Worm (Caenorhabditis elegans): Measurements from ENCODE around the gene srbc-26.

- TF ChIP-seq ceh-22 (tag; optimal IDR thresholded peaks at IDR 0.05) (no peak), ceh-30 (tag; optimal IDR thresholded peaks at IDR 0.05) (no peak), ama-1 (optimal IDR thresholded peaks at IDR 0.05) (no peak), unc-55 (GFP tag; optimal IDR thresholded peaks at IDR 0.05) (no peak), hlh-30 (tag; optimal IDR thresholded peaks at IDR 0.05; ENCODE audit: insufficient read depth) (no peak), fkh-10 (GFP tag; optimal IDR thresholded peaks at IDR 0.05) (no peak), npax-4 (tag; optimal IDR thresholded peaks at IDR 0.05) (no peak), nfya-1 (tag; optimal IDR thresholded peaks at IDR 0.05) (no peak), lin-11 (tag; optimal IDR thresholded peaks at IDR 0.05) (no peak), mec-3 (tag; optimal IDR thresholded peaks at IDR 0.05; ENCODE audit: borderline replicate concordance) (no peak), nhr-11 (tag; optimal IDR thresholded peaks at IDR 0.05) (no peak), ets-4 (tag; optimal IDR thresholded peaks at IDR 0.05) (no peak)
These were observed 20.6 kb downstream of the srbc-26 start, which contains the start of gene srz-47 for ce11 chrV:17192238-17192637.
